Worm (Caenorhabditis elegans) whole organism, L4/young adult: Measurements from ENCODE around the gene T25B2.1.

Experiments
- W03F9.2 ChIP-seq: fragments of 150-350 bp; optimal IDR thresholded peaks from 2 replicates; lab custom pipeline; 2014; ENCODE audit warnings: missing biosample characterization, missing genetic modification characterization
- dao-5 ChIP-seq: sonication (generic microtip); optimal IDR thresholded peaks from 2 replicates; lab custom pipeline; 2016; ENCODE audit warnings: missing genotype, missing genetic modification characterization, moderate library complexity, missing compliant biosample characterization
- him-1 ChIP-seq: sonication (generic microtip); optimal IDR thresholded peaks from 2 replicates; lab custom pipeline; 2016; ENCODE audit warnings: missing genotype, missing genetic modification reagents, missing genetic modification characterization, missing compliant biosample characterization

The T25B2.1 gene

DNA sequence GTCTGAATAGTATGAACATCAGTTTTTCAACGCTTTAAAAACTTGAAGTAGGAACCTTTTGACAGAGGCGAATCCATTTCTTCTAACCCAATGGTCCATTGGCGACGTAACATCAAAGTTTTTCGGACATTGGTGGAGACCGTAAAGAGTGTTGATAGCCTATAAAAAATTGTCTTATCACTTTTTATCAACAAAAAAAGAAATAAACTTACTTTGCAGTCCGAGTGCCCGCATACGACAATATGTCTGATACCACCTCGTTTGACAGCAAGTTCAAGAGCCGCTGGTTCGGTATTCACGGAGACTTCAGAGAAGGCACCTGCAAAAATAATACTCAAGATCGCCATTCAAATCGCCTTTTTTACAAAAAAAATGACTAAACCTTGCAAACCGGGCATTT lies 29.6 kb downstream of the T25B2.1 start:
- TF ChIP-seq dao-5 (no peak), W03F9.2 (tag; lab: Kevin White, UChicago) (no peak), him-1 (no peak)

- TF ChIP-seq dao-5 (no peak), him-1 (no peak), W03F9.2 (tag; lab: Kevin White, UChicago) (peak; percentile 25)
Measured at ce11 chrX:6204696-6205232, 31.0 kb downstream of the T25B2.1 start, which contains the start of gene bca-1. Gene bca-1, minus strand, starts transcription at chrX:6204746.

DNA sequence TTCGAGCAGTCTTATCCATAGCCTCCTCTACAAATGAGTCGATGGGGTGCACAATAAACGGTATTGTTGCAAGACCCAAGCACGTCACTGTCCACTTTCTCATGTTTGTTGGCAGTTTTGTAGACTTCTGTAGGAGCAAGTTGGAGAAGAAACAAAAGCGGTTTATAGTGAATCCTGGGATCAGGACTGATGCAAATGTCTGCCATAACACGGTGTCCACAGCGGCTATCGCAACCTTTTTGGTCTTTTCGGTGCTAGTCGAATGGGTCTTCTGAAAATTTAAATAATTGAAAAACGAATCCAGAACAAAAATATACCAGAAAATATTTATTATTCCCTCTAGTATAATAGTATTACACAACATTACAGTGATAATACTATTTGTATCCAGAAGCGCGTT lies 31.6 kb downstream of the T25B2.1 start:
- TF ChIP-seq him-1, result no peak

DNA sequence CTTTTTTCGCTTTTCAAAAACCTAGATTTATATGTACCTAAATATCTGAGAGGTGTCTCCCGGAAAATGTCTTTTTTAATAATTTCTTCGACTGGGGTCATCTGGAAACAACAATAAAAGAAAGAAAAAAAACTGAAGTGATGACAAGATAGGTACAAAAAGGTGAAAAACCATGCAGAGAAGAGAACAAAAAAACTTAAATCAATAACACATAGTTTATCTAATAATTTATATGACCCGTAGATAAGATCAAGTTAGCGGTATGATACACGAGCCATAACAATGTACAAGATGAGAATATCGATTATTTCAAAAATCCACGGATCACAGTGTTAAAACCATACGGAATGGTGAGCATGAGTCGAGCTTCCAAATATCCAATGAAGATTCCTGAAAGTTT lies 32.5 kb downstream of the T25B2.1 start, which contains the start of gene mtp-18:
Gene mtp-18 (minus strand): TSS at position 101 of the 400 bp plus-strand sequence.
- TF ChIP-seq W03F9.2 (tag; lab: Kevin White, UChicago) (no peak), him-1 (no peak), dao-5 (no peak)

ce11 chrX:6207687-6208088 lies 33.9 kb downstream of the T25B2.1 start, which contains the start of gene T13C5.6:
Gene T13C5.6, minus strand, starts transcription at chrX:6207687.
- TF ChIP-seq W03F9.2 (tag; lab: Kevin White, UChicago) (peak; percentile 57), him-1 (peak; percentile 98), dao-5 (peak; percentile 91)

ce11 chrX:6208463-6208862 lies 34.7 kb downstream of the T25B2.1 start, which contains the start of gene C14F11.7:
Gene C14F11.7, minus strand, starts transcription at chrX:6208563.
- TF ChIP-seq W03F9.2 (tag; lab: Kevin White, UChicago) (no peak), him-1 (no peak), dao-5 (no peak)

DNA sequence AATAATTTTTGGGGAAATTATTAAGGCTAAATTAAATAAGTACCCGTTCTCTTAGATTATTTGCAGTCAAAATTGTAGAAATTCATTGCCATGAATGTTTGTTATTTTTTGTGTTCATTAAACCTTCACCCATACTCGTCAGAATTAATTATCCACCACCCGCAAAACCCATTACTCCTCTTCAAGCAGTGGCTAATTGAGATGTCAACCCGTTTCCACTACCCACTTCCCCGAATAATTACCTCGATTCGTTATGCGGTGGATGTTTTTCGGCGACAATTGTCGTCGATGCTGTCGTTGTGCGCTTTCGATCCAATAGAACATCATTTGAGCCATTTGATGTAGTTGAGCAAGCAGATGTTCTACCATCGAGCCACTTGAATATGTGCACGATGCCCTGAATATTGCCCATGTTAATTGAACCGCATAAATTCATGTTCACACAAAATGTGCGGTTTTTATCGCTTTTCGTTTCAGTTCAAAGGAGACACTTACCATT lies 37.6 kb downstream of the T25B2.1 start:
- TF ChIP-seq him-1 (no peak), dao-5 (no peak), W03F9.2 (tag; lab: Kevin White, UChicago) (no peak)

DNA sequence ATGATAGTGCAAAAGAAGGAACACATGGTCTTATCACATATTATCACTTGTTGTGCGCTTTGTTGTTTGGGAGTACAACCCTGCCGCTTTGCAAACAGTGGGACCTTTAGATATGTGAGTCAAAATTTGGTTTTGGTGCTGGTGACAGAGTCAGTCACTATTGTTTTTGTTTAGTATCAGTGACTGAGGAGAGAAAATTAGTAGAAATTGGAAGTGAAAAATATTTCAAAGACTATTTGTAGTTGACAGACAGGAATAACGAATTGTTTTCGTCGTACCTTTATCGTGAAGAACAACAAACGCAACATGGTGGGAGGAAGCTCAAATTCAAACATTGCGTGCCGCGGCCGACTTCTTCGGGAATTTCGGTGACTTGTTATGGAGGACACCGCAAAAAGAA lies 42.8 kb downstream of the T25B2.1 start, which contains the start of gene lrch-1:
Gene lrch-1 (minus strand): TSS at position 101 of the 400 bp plus-strand sequence.
- TF ChIP-seq dao-5, result no peak
- no peak for TF ChIP-seq W03F9.2 (tag; lab: Kevin White, UChicago)
- TF ChIP-seq him-1, result no peak

- TF ChIP-seq dao-5 (no peak), him-1 (peak; percentile 57)
Measured at ce11 chrX:6219892-6220291, 46.1 kb downstream of the T25B2.1 start.

DNA sequence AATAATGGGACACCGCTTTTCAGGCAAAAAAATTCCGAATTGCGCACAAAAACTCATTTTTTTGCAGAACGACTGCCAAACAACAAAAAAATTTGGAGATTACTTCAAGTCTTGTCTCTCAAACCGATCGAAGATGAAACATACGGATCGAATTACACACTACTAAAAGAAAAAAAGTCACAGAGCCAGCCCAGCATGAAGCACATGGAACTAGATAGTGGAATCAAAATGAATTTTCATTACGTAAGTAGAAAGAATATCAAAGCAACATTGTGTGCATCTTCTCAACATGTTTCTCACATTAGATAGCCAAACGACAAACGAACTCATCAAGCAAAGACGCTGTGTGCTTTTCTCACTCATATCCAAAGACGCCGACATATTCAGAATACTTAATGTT lies 47.3 kb downstream of the T25B2.1 start:
- TF ChIP-seq dao-5 (no peak), W03F9.2 (tag; lab: Kevin White, UChicago) (no peak), him-1 (no peak)

DNA sequence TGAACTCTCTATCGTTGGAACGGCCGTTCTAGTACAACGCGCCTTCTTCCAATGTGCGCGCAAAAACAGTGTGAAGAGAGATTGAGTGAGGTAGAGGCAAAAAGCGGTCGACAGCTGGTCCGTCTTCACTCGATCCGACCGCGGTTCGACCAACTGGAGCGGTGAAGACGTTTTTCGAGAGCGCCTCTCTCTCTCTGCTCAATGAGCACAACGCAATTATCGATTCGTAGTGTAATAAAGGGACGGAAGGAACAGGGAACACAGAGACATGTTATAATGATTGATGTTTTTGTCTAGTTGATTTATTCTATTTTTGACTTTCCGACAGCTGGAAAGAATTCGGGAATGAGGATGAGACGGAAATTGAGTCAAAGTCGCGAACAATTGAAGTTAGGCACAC lies 51.1 kb downstream of the T25B2.1 start:
- no peak for TF ChIP-seq W03F9.2 (tag; lab: Kevin White, UChicago)
- no peak for TF ChIP-seq dao-5
- no peak for TF ChIP-seq him-1
